Worm (Caenorhabditis elegans): ENCODE measurements around the gene cutc-1.

DNA sequence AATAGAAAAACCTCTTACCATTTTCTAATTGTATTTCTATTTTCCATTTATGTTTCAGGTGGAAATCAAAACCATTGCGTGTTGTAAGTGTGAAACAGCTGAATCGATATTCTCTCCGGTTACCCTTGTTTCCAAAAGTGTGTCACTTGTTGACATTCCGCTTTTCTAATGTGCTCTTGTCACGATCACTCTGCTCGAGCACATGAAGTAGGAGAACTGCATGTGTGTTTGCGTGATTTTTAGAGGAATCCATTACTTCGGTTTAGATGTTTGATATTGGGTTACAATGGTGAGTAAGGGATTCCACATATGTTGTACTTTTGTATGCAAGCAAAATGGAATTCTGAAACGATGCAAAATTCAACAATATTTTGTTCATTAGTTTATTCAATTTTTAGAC, 47.1 kb upstream of the cutc-1 start:
- no peak for TF ChIP-seq lin-15B (tag; optimal IDR thresholded peaks at IDR 0.05)
- no peak for TF ChIP-seq elt-3 (tag; optimal IDR thresholded peaks at IDR 0.05)
- TF ChIP-seq egl-27 (tag; optimal IDR thresholded peaks at IDR 0.05) = no peak
- no peak for TF ChIP-seq nhr-23 (tag; optimal IDR thresholded peaks at IDR 0.05)
- no peak for TF ChIP-seq elt-1 (tag; optimal IDR thresholded peaks at IDR 0.05)
- no peak for TF ChIP-seq nhr-12 (tag; optimal IDR thresholded peaks at IDR 0.05)
- TF ChIP-seq unc-39 (tag; optimal IDR thresholded peaks at IDR 0.05) = no peak
- TF ChIP-seq unc-62 (GFP tag; optimal IDR thresholded peaks at IDR 0.05) = no peak
- TF ChIP-seq R02D3.7 (tag; optimal IDR thresholded peaks at IDR 0.05) = no peak
- peak; percentile 57 for TF ChIP-seq lin-39 (tag; optimal IDR thresholded peaks at IDR 0.05)

Data from whole organism, L3 larva.